Worm (Caenorhabditis elegans): ENCODE results near the gene C06A1.6.

The C06A1.6 gene

DNA sequence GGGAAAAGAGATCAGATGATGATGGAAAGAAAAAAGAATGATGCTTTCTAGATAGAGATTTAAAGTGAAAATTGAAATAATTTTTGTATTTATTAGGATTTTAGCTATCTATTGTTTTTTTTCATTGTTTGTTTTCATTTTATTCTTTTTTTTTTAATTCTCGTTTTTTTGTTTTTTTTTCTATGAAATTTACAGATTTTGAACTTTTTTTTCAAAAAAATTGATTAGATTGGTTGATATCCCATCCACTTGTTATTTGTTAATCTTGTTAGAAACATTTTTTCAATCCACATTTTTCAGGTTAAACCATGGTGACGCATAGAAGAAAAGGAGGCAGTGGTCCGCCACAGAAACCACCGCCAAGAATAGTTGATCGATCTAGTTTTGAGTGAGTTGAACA lies 19.6 kb upstream of the C06A1.6 start, which contains the start of gene algn-9:
Gene algn-9, plus strand, starts transcription at position 301 of the 400 bp plus-strand sequence.
- TF ChIP-seq php-3 (GFP tag; IDR thresholded peaks at IDR 0.05) = no peak
- no peak for TF ChIP-seq rbr-2 (tag; optimal IDR thresholded peaks at IDR 0.05)
- TF ChIP-seq vab-7 (GFP tag; IDR thresholded peaks at IDR 0.05) = no peak
- TF ChIP-seq snpc-4 (tag; optimal IDR thresholded peaks at IDR 0.05) = no peak
- no peak for TF ChIP-seq sdz-12 (GFP tag; optimal IDR thresholded peaks at IDR 0.05)
- no peak for TF ChIP-seq mdl-1 (tag; optimal IDR thresholded peaks at IDR 0.05)

DNA sequence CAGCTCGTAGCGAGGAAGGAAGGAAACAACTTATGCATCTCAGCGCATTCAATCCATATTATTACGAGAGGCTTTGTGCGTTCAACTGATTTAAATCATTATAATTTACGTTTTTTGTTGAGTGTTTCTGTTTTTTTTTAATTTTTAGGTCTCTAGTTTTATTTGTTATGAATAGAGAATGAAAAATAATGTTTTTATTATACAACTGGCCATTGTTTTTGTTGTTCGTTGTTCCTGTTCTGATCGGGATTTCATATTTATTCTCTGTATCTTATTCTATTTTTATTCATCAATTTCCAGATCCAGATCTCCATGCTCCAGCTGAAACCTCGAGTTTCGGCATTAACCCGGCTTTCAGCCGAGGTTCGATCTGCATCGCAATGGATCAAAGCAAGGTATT lies 17.8 kb upstream of the C06A1.6 start, which contains the start of gene mrps-22:
Gene mrps-22, plus strand, starts transcription at position 301 of the 400 bp plus-strand sequence.
- TF ChIP-seq zip-11 (GFP tag; IDR thresholded peaks at IDR 0.05) (no peak), lin-38 (GFP tag; IDR thresholded peaks at IDR 0.05) (no peak), snpc-4 (tag; optimal IDR thresholded peaks at IDR 0.05) (no peak), nhr-102 (tag; optimal IDR thresholded peaks at IDR 0.05) (no peak), dve-1 (tag; optimal IDR thresholded peaks at IDR 0.05; ENCODE audit: insufficient read depth) (no peak)

DNA sequence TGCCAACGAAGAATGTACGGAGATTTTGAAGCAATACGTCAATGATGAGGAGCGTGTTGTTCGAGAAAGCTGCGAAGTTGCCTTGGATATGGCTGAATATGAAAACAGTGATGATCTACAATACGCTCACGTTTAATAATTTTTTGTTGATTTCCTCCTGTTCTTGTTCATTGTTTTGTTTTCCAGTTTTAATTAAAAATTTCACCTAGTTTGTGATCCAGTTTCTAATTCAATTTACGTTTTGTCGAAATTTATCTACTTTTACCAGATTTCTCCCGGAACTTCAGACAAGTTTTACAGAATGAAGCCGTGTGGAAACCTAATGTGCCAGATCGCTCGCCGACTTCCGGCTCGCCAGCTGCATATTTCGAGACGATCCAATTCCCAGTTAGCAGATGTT lies 16.4 kb upstream of the C06A1.6 start, which contains the start of gene dap-3:
Gene dap-3, plus strand, starts transcription at position 301 of the 400 bp plus-strand sequence.
- 0 out of 2 replicates have a peak, but pooled peaks have one; percentile 4 for TF ChIP-seq egl-43 (GFP tag; IDR thresholded peaks at IDR 0.05)
- TF ChIP-seq F49E8.2 (tag; optimal IDR thresholded peaks at IDR 0.05; ENCODE audit: borderline replicate concordance) = no peak

DNA sequence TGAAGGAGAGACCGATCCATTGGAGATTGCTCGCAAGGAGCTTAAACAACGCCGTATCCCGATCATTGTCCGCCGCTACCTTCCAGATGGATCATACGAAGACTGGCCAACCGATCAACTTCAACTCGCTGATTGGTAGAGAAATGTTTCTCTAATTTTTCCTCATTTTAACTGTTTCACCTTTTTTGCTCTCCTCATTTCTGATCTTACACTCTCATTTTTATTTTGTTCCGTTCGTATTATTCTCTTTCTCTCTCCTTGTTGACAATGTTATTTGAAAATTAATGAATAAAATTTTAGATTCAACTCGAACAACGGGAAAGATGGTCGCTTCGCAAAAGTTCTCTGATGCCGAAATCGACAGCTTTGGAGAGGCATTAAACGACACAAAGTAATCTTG lies 15.2 kb upstream of the C06A1.6 start, which contains the start of gene dohh-1:
Gene dohh-1, plus strand, starts transcription at position 301 of the 400 bp plus-strand sequence.
- TF ChIP-seq attf-4 (tag; optimal IDR thresholded peaks at IDR 0.05) (no peak), egl-43 (GFP tag; IDR thresholded peaks at IDR 0.05) (no peak), mxl-3 (GFP tag; optimal IDR thresholded peaks at IDR 0.05) (no peak), T20F7.1 (GFP tag; optimal IDR thresholded peaks at IDR 0.05) (no peak), mdl-1 (tag; optimal IDR thresholded peaks at IDR 0.05) (no peak), lin-39 (tag; optimal IDR thresholded peaks at IDR 0.05) (no peak), ZK337.2 (GFP tag; IDR thresholded peaks at IDR 0.05) (no peak), dmd-8 (GFP tag; IDR thresholded peaks at IDR 0.05) (no peak), dpl-1 (GFP tag; optimal IDR thresholded peaks at IDR 0.05) (no peak), Y75B8A.6 (GFP tag; IDR thresholded peaks at IDR 0.05) (no peak), lir-3 (tag; optimal IDR thresholded peaks at IDR 0.05) (no peak)

DNA sequence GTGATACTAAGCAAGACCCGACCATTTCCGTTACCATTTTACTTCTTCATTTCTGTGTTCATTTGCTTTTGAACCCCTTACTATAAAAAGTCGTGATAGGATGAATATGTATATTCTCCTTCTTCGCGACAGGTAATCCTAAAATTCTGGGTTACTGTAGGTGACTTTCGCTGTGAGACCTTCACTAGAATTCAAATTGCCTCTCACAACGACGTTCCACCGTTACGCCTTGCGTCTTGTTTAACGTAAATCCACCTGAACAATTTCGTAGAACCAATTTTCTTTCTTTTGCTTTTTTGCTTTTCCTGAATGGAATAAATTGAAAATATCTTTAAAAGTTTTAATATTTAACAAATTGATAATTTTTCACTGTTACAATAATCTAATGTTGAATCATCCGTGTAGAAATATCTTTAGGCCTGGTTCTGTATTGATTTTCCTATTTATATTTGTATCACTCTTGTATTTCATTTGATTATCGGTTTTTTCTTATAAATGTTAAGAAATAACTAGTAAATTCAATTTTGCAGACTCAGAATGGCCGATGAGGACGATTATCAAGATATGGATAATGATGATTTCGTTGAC lies 14.5 kb upstream of the C06A1.6 start, which contains the start of gene rpb-6:
Gene rpb-6, plus strand, starts transcription at position 538 of the 588 bp plus-strand sequence.
- TF ChIP-seq zip-11 (GFP tag; IDR thresholded peaks at IDR 0.05) (no peak), egl-27 (tag; optimal IDR thresholded peaks at IDR 0.05) (no peak), ces-1 (GFP tag; optimal IDR thresholded peaks at IDR 0.05) (no peak), lin-13 (GFP tag; optimal IDR thresholded peaks at IDR 0.05) (no peak), dmd-9 (GFP tag; IDR thresholded peaks at IDR 0.05) (no peak), duxl-1 (tag; optimal IDR thresholded peaks at IDR 0.05; ENCODE audit: poor library complexity) (no peak), ceh-62 (tag; optimal IDR thresholded peaks at IDR 0.05) (no peak), Y48G9A.11 (GFP tag; IDR thresholded peaks at IDR 0.05) (peak; percentile 95), sdz-12 (GFP tag; optimal IDR thresholded peaks at IDR 0.05) (no peak), F26F4.8 (GFP tag; conservative IDR thresholded peaks at IDR 0.05) (no peak), madf-9 (GFP tag; conservative IDR thresholded peaks at IDR 0.05) (no peak), ZK337.2 (GFP tag; IDR thresholded peaks at IDR 0.05) (no peak), cey-2 (tag; optimal IDR thresholded peaks at IDR 0.05; ENCODE audit: borderline replicate concordance, insufficient read depth) (no peak), T20F7.1 (GFP tag; optimal IDR thresholded peaks at IDR 0.05) (peak; percentile 93), F49E8.2 (tag; optimal IDR thresholded peaks at IDR 0.05; ENCODE audit: borderline replicate concordance) (no peak), F44E2.7 (GFP tag; IDR thresholded peaks at IDR 0.05) (no peak), saeg-2 (GFP tag; IDR thresholded peaks at IDR 0.05) (no peak), unc-62 (GFP tag; optimal IDR thresholded peaks at IDR 0.05 in 1 of 2) (no peak), unc-62 (tag; optimal IDR thresholded peaks at IDR 0.05) (no peak), mxl-3 (GFP tag; optimal IDR thresholded peaks at IDR 0.05) (no peak), aly-2 (tag; optimal IDR thresholded peaks at IDR 0.05) (no peak), lsy-2 (tag; optimal IDR thresholded peaks at IDR 0.05) (peak in 1 of 2 experiments; percentile 76), lin-38 (GFP tag; IDR thresholded peaks at IDR 0.05) (no peak), mep-1 (tag; optimal IDR thresholded peaks at IDR 0.05) (no peak), arid-1 (GFP tag; conservative IDR thresholded peaks at IDR 0.05) (no peak), lin-15B (tag; optimal IDR thresholded peaks at IDR 0.05) (no peak), mxl-2 (GFP tag; conservative IDR thresholded peaks at IDR 0.05) (no peak)
